Worm (Caenorhabditis elegans) whole organism, L1 larva: ENCODE data around the gene gln-5.

ENCODE experiments used
- alr-1 ChIP-seq: fragments of 200-800 bp; sonication (Bioruptor generic); optimal IDR thresholded peaks from 2 replicates; lab custom pipeline; 2018; ENCODE audit warnings: borderline replicate concordance, mild to moderate bottlenecking, missing genetic modification characterization, missing compliant biosample characterization
- ama-1 ChIP-seq: fragments of 150-350 bp; optimal IDR thresholded peaks from 2 replicates; lab custom pipeline; 2014
- efl-3 ChIP-seq: fragments of 200-800 bp; sonication (Bioruptor generic); optimal IDR thresholded peaks from 2 replicates; lab custom pipeline; 2018; ENCODE audit warnings: mild to moderate bottlenecking, missing genetic modification characterization, missing compliant biosample characterization
- elt-2 ChIP-seq: sonication (generic microtip); optimal IDR thresholded peaks from 2 replicates; lab custom pipeline; 2016; ENCODE audit warnings: missing genetic modification characterization, mild to moderate bottlenecking, inconsistent platforms, missing compliant biosample characterization, missing genetic modification reagents
- elt-3 ChIP-seq, 6 experiments: fragments of 150-350 bp in 1 of 6; sonication (generic microtip); optimal IDR thresholded peaks; 2 replicates each; lab custom pipeline; 2017 to 2018; ENCODE audit warnings: missing biosample characterization in 6 of 6, missing genetic modification characterization in 6 of 6, inconsistent platforms in 1 of 6
- nhr-12 ChIP-seq: sonication (generic microtip); optimal IDR thresholded peaks from 2 replicates; lab custom pipeline; 2017; ENCODE audit warnings: missing biosample characterization, missing genetic modification characterization
- nhr-77 ChIP-seq: fragments of 150-350 bp; optimal IDR thresholded peaks from 2 replicates; lab custom pipeline; 2014; ENCODE audit warnings: missing biosample characterization, missing genetic modification characterization

DNA sequence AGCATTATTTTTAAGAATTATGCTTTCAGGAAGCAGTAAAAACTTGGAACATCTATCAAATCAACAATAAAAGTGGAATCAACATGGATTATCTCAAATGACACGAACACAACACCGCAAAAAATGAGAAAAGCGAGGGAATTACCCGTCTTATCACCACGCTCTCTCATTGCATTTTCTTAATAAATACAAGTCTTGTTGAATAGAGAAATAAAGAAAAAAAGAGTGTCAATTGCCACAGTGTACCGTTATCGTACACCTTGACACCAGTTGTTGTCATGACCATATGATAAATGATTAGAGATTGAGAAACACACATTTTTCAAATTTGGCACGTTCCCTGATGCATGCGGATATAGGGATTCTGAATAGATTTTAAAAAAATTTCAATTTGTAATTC is 9.7 kb downstream of the gln-5 start:
- TF ChIP-seq nhr-77 (tag; lab: Kevin White, UChicago) (no peak), alr-1 (tag; lab: Kevin White, UChicago) (no peak), elt-3 (tag; optimal IDR thresholded peaks at IDR 0.05; lab: Kevin White, UChicago) (peak in 2 of 6 experiments; percentile 0 to 24), nhr-12 (tag; lab: Kevin White, UChicago) (no peak), efl-3 (GFP tag; lab: Kevin White, UChicago) (no peak), elt-2 (peak; percentile 85), ama-1 (lab: Kevin White, UChicago) (no peak)
